Fruit fly (Drosophila melanogaster) whole organism, embryonic: Measurements from ENCODE around the gene Hap40.

Experiments
- Adf1 ChIP-seq: fragments of 200-800 bp; sonication (Bioruptor generic); IDR thresholded peaks from 2 replicates; pipeline ENCODE4 v1.3.6; 2022; ENCODE audit warnings: missing biosample characterization, missing genetic modification characterization
- Bteb2 ChIP-seq: fragments of 200-800 bp; sonication (Bioruptor generic); optimal IDR thresholded peaks from 2 replicates; lab custom pipeline; 2016; ENCODE audit warnings: missing biosample characterization, missing genetic modification characterization
- CG10267 ChIP-seq: fragments of 200-800 bp; sonication (Bioruptor generic); optimal IDR thresholded peaks from 2 replicates; lab custom pipeline; 2018; ENCODE audit warnings: missing biosample characterization, mild to moderate bottlenecking, missing genetic modification characterization, moderate library complexity
- CG11247 ChIP-seq: fragments of 200-800 bp; sonication (Bioruptor generic); IDR thresholded peaks from 2 replicates; pipeline ENCODE4 v1.3.6; 2022; ENCODE audit warnings: missing biosample characterization, missing genetic modification characterization
- CG12391 ChIP-seq: fragments of 200-800 bp; sonication (Bioruptor generic); optimal IDR thresholded peaks from 3 replicates; lab custom pipeline; 2018; ENCODE audit warnings: missing biosample characterization, mild to moderate bottlenecking, missing genetic modification characterization, moderate library complexity
- CG12659 ChIP-seq: fragments of 200-800 bp; sonication (Bioruptor generic); optimal IDR thresholded peaks from 3 replicates; lab custom pipeline; 2017; ENCODE audit warnings: mild to moderate bottlenecking, missing biosample characterization, missing genetic modification reagents, missing genetic modification characterization
- CG14050 ChIP-seq: fragments of 200-800 bp; sonication (Bioruptor generic); IDR thresholded peaks from 3 replicates; pipeline ENCODE4 v1.3.6; 2022; ENCODE audit warnings: missing biosample characterization, missing genetic modification characterization
- CG14441 ChIP-seq: fragments of 200-800 bp; sonication (Bioruptor generic); IDR thresholded peaks from 2 replicates; pipeline ENCODE4 v1.3.6; 2022; ENCODE audit warnings: missing biosample characterization, missing genetic modification characterization
- CG14667 ChIP-seq: fragments of 200-800 bp; sonication (Bioruptor generic); IDR thresholded peaks from 2 replicates; pipeline ENCODE4 v1.3.6; 2022; ENCODE audit warnings: missing biosample characterization, missing genetic modification characterization
- CG15073 ChIP-seq: fragments of 200-800 bp; sonication (Bioruptor generic); optimal IDR thresholded peaks from 2 replicates; lab custom pipeline; 2016; ENCODE audit warnings: missing biosample characterization, missing genetic modification characterization
- CG1792 ChIP-seq: fragments of 200-800 bp; sonication (Bioruptor generic); optimal IDR thresholded peaks from 2 replicates; lab custom pipeline; 2016; ENCODE audit warnings: missing biosample characterization, missing genetic modification characterization
- CG2120 ChIP-seq: fragments of 200-800 bp; sonication (Bioruptor generic); optimal IDR thresholded peaks from 3 replicates; lab custom pipeline; 2016; ENCODE audit warnings: missing biosample characterization, missing genetic modification characterization
- CG31388 ChIP-seq: fragments of 200-800 bp; sonication (Bioruptor generic); optimal IDR thresholded peaks from 2 replicates; lab custom pipeline; 2016; ENCODE audit warnings: missing biosample characterization, missing genetic modification characterization
- CG3407 ChIP-seq: fragments of 200-800 bp; sonication (Bioruptor generic); optimal IDR thresholded peaks from 2 replicates; lab custom pipeline; 2018; ENCODE audit warnings: missing biosample characterization, mild to moderate bottlenecking, missing genetic modification characterization
- CG6254 ChIP-seq: fragments of 200-800 bp; sonication (Bioruptor generic); optimal IDR thresholded peaks from 3 replicates; lab custom pipeline; 2017; ENCODE audit warnings: mild to moderate bottlenecking, missing biosample characterization, missing genetic modification reagents, missing genetic modification characterization
- CG9817 ChIP-seq: fragments of 200-800 bp; sonication (Bioruptor generic); optimal IDR thresholded peaks from 2 replicates; lab custom pipeline; 2018; ENCODE audit warnings: missing biosample characterization, mild to moderate bottlenecking, missing genetic modification characterization, moderate library complexity
- Camta ChIP-seq: fragments of 200-800 bp; sonication (Bioruptor generic); optimal IDR thresholded peaks from 2 replicates; lab custom pipeline; 2016; ENCODE audit warnings: missing biosample characterization, missing genetic modification characterization
- Deaf1 ChIP-seq: fragments of 200-800 bp; optimal IDR thresholded peaks from 3 replicates; lab custom pipeline; 2019; ENCODE audit warnings: missing biosample characterization, mild to moderate bottlenecking, missing genetic modification characterization, moderate library complexity
- Dip2 ChIP-seq: fragments of 200-800 bp; sonication (Bioruptor generic); IDR thresholded peaks from 2 replicates; pipeline ENCODE4 v1.3.6; 2022; ENCODE audit warnings: missing biosample characterization, missing genetic modification characterization
- Doc3 ChIP-seq: fragments of 200-800 bp; sonication (Bioruptor generic); IDR thresholded peaks from 3 replicates; pipeline ENCODE4 v1.3.6; 2022; ENCODE audit warnings: missing biosample characterization, missing genetic modification characterization; ENCODE audit not compliant: partially characterized antibody
- Elba2 ChIP-seq: fragments of 200-800 bp; sonication (Bioruptor generic); optimal IDR thresholded peaks from 3 replicates; lab custom pipeline; 2016; ENCODE audit warnings: missing biosample characterization, missing genetic modification characterization
- HLH3B ChIP-seq: fragments of 200-800 bp; sonication (Bioruptor generic); IDR thresholded peaks from 2 replicates; pipeline ENCODE4 v1.3.6; 2022; ENCODE audit warnings: missing biosample characterization, missing genetic modification characterization
- HLH54F ChIP-seq: fragments of 200-800 bp; sonication (Bioruptor generic); optimal IDR thresholded peaks from 3 replicates; lab custom pipeline; 2016; ENCODE audit warnings: missing biosample characterization, missing genetic modification characterization
- Hey ChIP-seq: fragments of 200-800 bp; sonication (Bioruptor generic); optimal IDR thresholded peaks from 3 replicates; lab custom pipeline; 2018; ENCODE audit warnings: missing biosample characterization, mild to moderate bottlenecking, missing genetic modification characterization
- Hmx ChIP-seq: fragments of 200-800 bp; sonication (Bioruptor generic); optimal IDR thresholded peaks from 2 replicates; lab custom pipeline; 2016; ENCODE audit warnings: missing biosample characterization, missing genetic modification characterization
- Jarid2 ChIP-seq: fragments of 200-800 bp; sonication (Bioruptor generic); optimal IDR thresholded peaks from 3 replicates; lab custom pipeline; 2017; ENCODE audit warnings: mild to moderate bottlenecking, missing biosample characterization, missing genetic modification reagents, missing genetic modification characterization
- MBD-R2 ChIP-seq: fragments of 200-800 bp; sonication (Bioruptor generic); IDR thresholded peaks from 2 replicates; pipeline ENCODE4 v1.3.6; 2022; ENCODE audit warnings: missing biosample characterization, missing genetic modification characterization
- NK7.1 ChIP-seq: fragments of 200-800 bp; sonication (Bioruptor generic); optimal IDR thresholded peaks from 3 replicates; lab custom pipeline; 2016; ENCODE audit warnings: missing biosample characterization, missing genetic modification characterization
- Sry-β ChIP-seq: fragments of 200-800 bp; sonication (Bioruptor generic); optimal IDR thresholded peaks from 2 replicates; lab custom pipeline; 2018; ENCODE audit warnings: missing biosample characterization, mild to moderate bottlenecking, missing genetic modification characterization, moderate library complexity
- YL-1 ChIP-seq: fragments of 200-800 bp; sonication (Bioruptor generic); optimal IDR thresholded peaks from 3 replicates; lab custom pipeline; 2017; ENCODE audit warnings: missing biosample characterization, mild to moderate bottlenecking, missing genetic modification characterization
- al ChIP-seq: fragments of 200-800 bp; sonication (Bioruptor generic); IDR thresholded peaks from 2 replicates; pipeline ENCODE4 v1.3.6; 2022; ENCODE audit warnings: missing biosample characterization, missing genetic modification characterization
- br ChIP-seq: fragments of >200 bp; optimal IDR thresholded peaks from 2 replicates; lab custom pipeline; 2017
- chinmo ChIP-seq: fragments of 200-800 bp; sonication (Bioruptor generic); IDR thresholded peaks from 4 replicates; pipeline ENCODE4 v1.3.6; 2022; ENCODE audit warnings: missing biosample characterization, missing genetic modification characterization; ENCODE audit not compliant: partially characterized antibody
- corto ChIP-seq: fragments of 200-800 bp; sonication (Bioruptor generic); optimal IDR thresholded peaks from 2 replicates; lab custom pipeline; 2016; ENCODE audit warnings: missing biosample characterization, mild to moderate bottlenecking, missing genetic modification characterization, moderate library complexity
- crp ChIP-seq, 2 experiments: fragments of 200-800 bp; sonication (Bioruptor generic); optimal IDR thresholded peaks; 2 replicates in 1 of 2; 3 replicates in 1 of 2; lab custom pipeline; 2017; ENCODE audit warnings: missing biosample characterization in 2 of 2, missing genetic modification characterization in 2 of 2, mild to moderate bottlenecking in 1 of 2, moderate library complexity in 1 of 2
- eyg ChIP-seq: fragments of 200-800 bp; sonication (Bioruptor generic); optimal IDR thresholded peaks from 3 replicates; lab custom pipeline; 2016; ENCODE audit warnings: missing biosample characterization, missing genetic modification characterization
- fd96Cb ChIP-seq: fragments of 200-800 bp; sonication (Bioruptor generic); optimal IDR thresholded peaks from 2 replicates; lab custom pipeline; 2018; ENCODE audit warnings: missing biosample characterization, mild to moderate bottlenecking, missing genetic modification characterization, moderate library complexity
- gro ChIP-seq: fragments of 200-800 bp; sonication (Bioruptor generic); optimal IDR thresholded peaks from 2 replicates; lab custom pipeline; 2016; ENCODE audit warnings: missing biosample characterization, missing genetic modification characterization
- gt ChIP-seq: fragments of 200-800 bp; sonication (Bioruptor generic); IDR thresholded peaks from 2 replicates; pipeline ENCODE4 v1.3.6; 2022; ENCODE audit warnings: missing biosample characterization, missing genetic modification characterization
- kah ChIP-seq: fragments of 200-800 bp; sonication (Bioruptor generic); optimal IDR thresholded peaks from 2 replicates; lab custom pipeline; 2018; ENCODE audit warnings: missing biosample characterization, mild to moderate bottlenecking, missing genetic modification characterization
- knrl ChIP-seq: fragments of 200-800 bp; sonication (Bioruptor generic); IDR thresholded peaks from 3 replicates; pipeline ENCODE4 v1.3.6; 2022; ENCODE audit warnings: missing biosample characterization, missing genetic modification characterization; ENCODE audit not compliant: partially characterized antibody
- phol ChIP-seq: fragments of 200-800 bp; sonication (Bioruptor generic); optimal IDR thresholded peaks from 3 replicates; lab custom pipeline; 2018; ENCODE audit warnings: missing biosample characterization, mild to moderate bottlenecking, missing genetic modification characterization, moderate library complexity
- pros ChIP-seq: fragments of 200-800 bp; sonication (Bioruptor generic); optimal IDR thresholded peaks from 3 replicates; lab custom pipeline; 2019; ENCODE audit warnings: missing biosample characterization, mild to moderate bottlenecking, missing genetic modification characterization, moderate library complexity
- ranshi ChIP-seq: fragments of 200-800 bp; sonication (Bioruptor generic); IDR thresholded peaks from 2 replicates; pipeline ENCODE4 v1.3.6; 2022; ENCODE audit warnings: missing biosample characterization, missing genetic modification characterization
- row ChIP-seq: fragments of 200-800 bp; sonication (Bioruptor generic); IDR thresholded peaks from 3 replicates; pipeline ENCODE4 v1.3.6; 2022; ENCODE audit warnings: missing biosample characterization, missing genetic modification characterization
- salm ChIP-seq: fragments of 200-800 bp; sonication (Bioruptor generic); optimal IDR thresholded peaks from 2 replicates; lab custom pipeline; 2018; ENCODE audit warnings: missing biosample characterization, mild to moderate bottlenecking, missing genetic modification characterization
- shn ChIP-seq: fragments of 200-800 bp; sonication (Bioruptor generic); optimal IDR thresholded peaks from 3 replicates; lab custom pipeline; 2016; ENCODE audit warnings: missing biosample characterization, missing genetic modification characterization
- sna ChIP-seq: fragments of 200-800 bp; sonication (Bioruptor generic); IDR thresholded peaks from 2 replicates; pipeline ENCODE4 v1.3.6; 2022; ENCODE audit warnings: missing biosample characterization, missing genetic modification characterization; ENCODE audit not compliant: partially characterized antibody
- ssp ChIP-seq: fragments of 200-800 bp; sonication (Bioruptor generic); IDR thresholded peaks from 2 replicates; pipeline ENCODE4 v1.3.6; 2022; ENCODE audit warnings: missing biosample characterization, missing genetic modification characterization
- stc ChIP-seq: fragments of 200-800 bp; sonication (Bioruptor generic); IDR thresholded peaks from 2 replicates; pipeline ENCODE4 v1.3.6; 2022; ENCODE audit warnings: missing biosample characterization, missing genetic modification characterization

The Hap40 gene

DNA sequence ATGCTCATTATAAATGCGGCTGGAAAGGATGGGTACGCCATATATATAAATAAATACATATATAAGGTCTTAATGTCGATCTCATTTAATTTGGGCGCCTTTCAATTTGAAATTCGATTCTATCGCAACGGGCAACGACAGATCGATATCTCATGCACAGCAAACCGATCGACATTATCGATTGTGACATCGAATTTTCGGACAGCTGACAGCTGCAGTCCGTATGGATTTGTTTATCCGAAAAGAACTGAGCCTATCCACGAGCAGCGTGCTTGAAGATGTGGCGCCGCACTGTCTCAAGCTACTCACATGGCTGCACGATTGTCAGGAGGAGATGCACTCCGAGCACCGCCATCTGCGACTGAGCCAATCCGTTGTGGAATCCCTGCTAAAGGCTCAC lies 28.0 kb downstream of the Hap40 start, which contains the start of gene CG8191 (continued):
- TF ChIP-seq Sry-β (GFP tag; lab: Kevin White, UChicago) (peak; percentile 17), crp (GFP tag; optimal IDR thresholded peaks at IDR 0.05; lab: Kevin White, UChicago) (peak in 1 of 2 experiments; percentile 82), Camta (GFP tag; lab: Kevin White, UChicago) (no peak), stc (GFP tag; lab: Robert Waterston, UW) (no peak), gt (GFP tag; lab: Robert Waterston, UW) (no peak), salm (tag; lab: Kevin White, UChicago) (no peak), CG31388 (GFP tag; lab: Kevin White, UChicago) (no peak), CG11247 (GFP tag; lab: Robert Waterston, UW) (no peak), ranshi (GFP tag; lab: Robert Waterston, UW) (no peak), CG6254 (GFP tag; lab: Kevin White, UChicago) (no peak), kah (GFP tag; lab: Kevin White, UChicago) (no peak), CG14667 (GFP tag; lab: Robert Waterston, UW) (no peak), shn (no peak), CG12391 (no peak), MBD-R2 (GFP tag; lab: Robert Waterston, UW) (peak; percentile 70), phol (tag; lab: Kevin White, UChicago) (no peak), pros (GFP tag; lab: Kevin White, UChicago) (no peak), Hey (no peak), Bteb2 (GFP tag; lab: Kevin White, UChicago) (no peak), Hmx (GFP tag; lab: Kevin White, UChicago) (no peak), CG3407 (GFP tag; lab: Kevin White, UChicago) (no peak), HLH3B (GFP tag; lab: Robert Waterston, UW) (no peak), CG12659 (GFP tag; lab: Kevin White, UChicago) (no peak), CG1792 (no peak), Elba2 (GFP tag; lab: Kevin White, UChicago) (no peak), corto (GFP tag; lab: Kevin White, UChicago) (no peak), CG9817 (tag; lab: Kevin White, UChicago) (no peak), knrl (peak; percentile 44; the same call in 2 of the 3 replicates), CG15073 (GFP tag; lab: Kevin White, UChicago) (no peak), chinmo (GFP tag; lab: Robert Waterston, UW) (peak; percentile 90; the same call in 3 of the 4 replicates), CG2120 (no peak), sna (GFP tag; lab: Robert Waterston, UW) (peak; percentile 62), CG14050 (GFP tag; lab: Robert Waterston, UW) (no peak), ssp (no peak), Deaf1 (tag; lab: Kevin White, UChicago) (no peak), Doc3 (peak; percentile 72), CG10267 (tag; lab: Kevin White, UChicago) (no peak), CG14441 (GFP tag; lab: Robert Waterston, UW) (no peak), gro (no peak), Adf1 (GFP tag; lab: Robert Waterston, UW) (no peak), YL-1 (peak; percentile 23), al (GFP tag; lab: Robert Waterston, UW) (no peak), Jarid2 (GFP tag; lab: Kevin White, UChicago) (no peak), row (GFP tag; lab: Robert Waterston, UW) (no peak), eyg (no peak), HLH54F (GFP tag; lab: Kevin White, UChicago) (no peak), fd96Cb (tag; lab: Kevin White, UChicago) (no peak), Dip2 (no peak), br (lab: Kevin White, UChicago) (no peak), NK7.1 (GFP tag; lab: Kevin White, UChicago) (no peak)
